Worm (Caenorhabditis elegans) whole organism, L4 larva: ENCODE results near the gene srbc-58.

ENCODE experiments used
- D1046.2 ChIP-seq: fragments of 200-800 bp; sonication (Bioruptor generic); IDR thresholded peaks from 2 replicates; pipeline ENCODE4 v1.3.6; 2022; ENCODE audit warnings: missing genetic modification characterization, missing compliant biosample characterization
- F49E8.2 ChIP-seq: sonication (generic microtip); optimal IDR thresholded peaks from 2 replicates; lab custom pipeline; 2016; ENCODE audit warnings: missing compliant biosample characterization, mild to moderate bottlenecking, missing genetic modification characterization, borderline replicate concordance
- R02D3.7 ChIP-seq: fragments of 150-350 bp; sonication (generic microtip); optimal IDR thresholded peaks from 3 replicates; lab custom pipeline; 2014; ENCODE audit warnings: missing biosample characterization, missing genetic modification characterization
- ceh-82 ChIP-seq: sonication (generic microtip); optimal IDR thresholded peaks from 2 replicates; lab custom pipeline; 2017; ENCODE audit warnings: missing biosample characterization, missing genetic modification characterization
- egl-27 ChIP-seq: sonication (generic microtip); optimal IDR thresholded peaks from 3 replicates; lab custom pipeline; 2017; ENCODE audit warnings: missing biosample characterization, missing genetic modification reagents, missing genetic modification characterization
- lin-39 ChIP-seq: fragments of 150-350 bp; optimal IDR thresholded peaks from 2 replicates; lab custom pipeline; 2014; ENCODE audit warnings: missing biosample characterization, missing genetic modification reagents, missing genetic modification characterization
- nhr-77 ChIP-seq: fragments of 150-350 bp; optimal IDR thresholded peaks from 2 replicates; lab custom pipeline; 2014; ENCODE audit warnings: missing biosample characterization, missing genetic modification characterization

ce11 chrV:772210-772609 lies 2.6 kb upstream of the srbc-58 start:
- no peak for TF ChIP-seq R02D3.7 (tag; lab: Kevin White, UChicago)
- TF ChIP-seq ceh-82 (tag; lab: Kevin White, UChicago): no peak
- no peak for TF ChIP-seq nhr-77
- TF ChIP-seq F49E8.2 (tag; lab: Kevin White, UChicago): no peak
- no peak for TF ChIP-seq egl-27
- no peak for TF ChIP-seq lin-39 (tag; lab: Kevin White, UChicago)
- TF ChIP-seq D1046.2 (GFP tag; lab: Robert Waterston, UW): no peak
